Worm (Caenorhabditis elegans) whole organism, late embryonic: ENCODE measurements around the gene rpc-2.

Source experiments
- C38D4.7 ChIP-seq: fragments of 200-800 bp; sonication (Bioruptor generic); optimal IDR thresholded peaks from 2 replicates; lab custom pipeline; 2018; ENCODE audit warnings: mild to moderate bottlenecking, missing genetic modification characterization, moderate library complexity, missing compliant biosample characterization
- ama-1 ChIP-seq: fragments of 150-350 bp; optimal IDR thresholded peaks from 2 replicates; lab custom pipeline; 2014
- ceh-30 ChIP-seq: fragments of 150-350 bp; optimal IDR thresholded peaks from 2 replicates; lab custom pipeline; 2014; ENCODE audit warnings: missing biosample characterization, missing genetic modification characterization
- elt-2 ChIP-seq: sonication (generic microtip); optimal IDR thresholded peaks from 2 replicates; lab custom pipeline; 2016; ENCODE audit warnings: missing genetic modification reagents, missing genetic modification characterization, missing compliant biosample characterization
- hlh-30 ChIP-seq: sonication (generic microtip); optimal IDR thresholded peaks from 2 replicates; lab custom pipeline; 2017; ENCODE audit warnings: antibody characterized with exemption, missing genetic modification characterization, missing compliant biosample characterization; ENCODE audit not compliant: insufficient read depth

DNA sequence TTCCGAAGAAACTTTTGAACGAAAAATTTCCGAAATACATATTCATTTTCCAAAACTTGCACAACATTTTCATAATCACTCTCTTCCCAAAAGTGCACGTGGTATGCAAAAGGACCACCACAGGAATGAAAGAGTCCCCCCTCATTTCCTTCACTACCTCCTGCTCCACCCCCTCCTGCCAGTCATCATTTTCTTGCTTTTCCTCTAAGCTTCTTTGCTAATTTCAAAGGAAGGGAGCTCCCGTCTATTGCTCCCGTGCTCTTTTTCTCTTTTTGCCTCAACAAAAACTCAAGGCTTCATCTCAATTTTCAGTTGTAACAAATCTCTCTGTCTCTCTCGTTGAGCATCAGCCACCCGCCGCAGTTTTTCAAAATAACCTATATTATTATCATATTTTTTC is 15.6 kb downstream of the rpc-2 start:
- TF ChIP-seq elt-2 (tag; lab: Kevin White, UChicago) (no peak), C38D4.7 (no peak), ceh-30 (no peak), ama-1 (lab: Kevin White, UChicago) (no peak), hlh-30 (no peak)
